Worm (Caenorhabditis elegans) whole organism, midembryonic: Measurements from ENCODE around the gene F54H12.8.
A peak's percentile ranks its signal among the peaks of the same experiment; 100 is the strongest.
"Not testable (repeated sequence)": the region's sequence is repeated elsewhere in the genome, so short reads cannot be mapped to it uniquely, and the experiment has no call there.

Experiments
- T22C8.4 ChIP-seq: fragments of 200-800 bp; sonication (Bioruptor generic); IDR thresholded peaks from 2 replicates; pipeline ENCODE4 v1.3.6; 2022; ENCODE audit warnings: missing genetic modification characterization, missing compliant biosample characterization
- cog-1 ChIP-seq: sonication (generic microtip); optimal IDR thresholded peaks from 2 replicates; lab custom pipeline; 2016; ENCODE audit warnings: missing genetic modification characterization, missing compliant biosample characterization
- flt-1 ChIP-seq: fragments of 200-800 bp; sonication (Bioruptor generic); IDR thresholded peaks from 2 replicates; pipeline ENCODE4 v1.3.6; 2022; ENCODE audit warnings: missing genetic modification characterization, missing compliant biosample characterization
- klf-2 ChIP-seq: fragments of 200-800 bp; sonication (Bioruptor generic); conservative IDR thresholded peaks from 2 replicates; pipeline ENCODE4 v1.3.6; 2022; ENCODE audit warnings: missing genetic modification reagents, missing genetic modification characterization, missing compliant biosample characterization
- med-1 ChIP-seq: sonication (generic microtip); optimal IDR thresholded peaks from 2 replicates; lab custom pipeline; 2017; ENCODE audit warnings: missing genetic modification characterization, mild to moderate bottlenecking, missing compliant biosample characterization, antibody characterized with exemption, missing genetic modification reagents; ENCODE audit not compliant: insufficient read depth
- ref-1 ChIP-seq: fragments of 200-800 bp; sonication (Bioruptor generic); conservative IDR thresholded peaks from 2 replicates; pipeline ENCODE4 v1.3.6; 2022; ENCODE audit warnings: missing genetic modification reagents, missing genetic modification characterization, missing compliant biosample characterization
- tab-1 ChIP-seq: fragments of 200-800 bp; sonication (Bioruptor generic); IDR thresholded peaks from 2 replicates; pipeline ENCODE4 v1.3.6; 2022; ENCODE audit warnings: missing genetic modification characterization, missing compliant biosample characterization
- ztf-23 ChIP-seq: fragments of 200-800 bp; sonication (Bioruptor generic); IDR thresholded peaks from 2 replicates; pipeline ENCODE4 v1.3.6; 2022; ENCODE audit warnings: missing genetic modification reagents, missing genetic modification characterization, missing compliant biosample characterization
- ztf-29 ChIP-seq: fragments of 200-800 bp; sonication (Bioruptor generic); IDR thresholded peaks from 2 replicates; pipeline ENCODE4 v1.3.6; 2022; ENCODE audit warnings: missing genetic modification reagents, missing genetic modification characterization, missing compliant biosample characterization

Gene F54H12.8

DNA sequence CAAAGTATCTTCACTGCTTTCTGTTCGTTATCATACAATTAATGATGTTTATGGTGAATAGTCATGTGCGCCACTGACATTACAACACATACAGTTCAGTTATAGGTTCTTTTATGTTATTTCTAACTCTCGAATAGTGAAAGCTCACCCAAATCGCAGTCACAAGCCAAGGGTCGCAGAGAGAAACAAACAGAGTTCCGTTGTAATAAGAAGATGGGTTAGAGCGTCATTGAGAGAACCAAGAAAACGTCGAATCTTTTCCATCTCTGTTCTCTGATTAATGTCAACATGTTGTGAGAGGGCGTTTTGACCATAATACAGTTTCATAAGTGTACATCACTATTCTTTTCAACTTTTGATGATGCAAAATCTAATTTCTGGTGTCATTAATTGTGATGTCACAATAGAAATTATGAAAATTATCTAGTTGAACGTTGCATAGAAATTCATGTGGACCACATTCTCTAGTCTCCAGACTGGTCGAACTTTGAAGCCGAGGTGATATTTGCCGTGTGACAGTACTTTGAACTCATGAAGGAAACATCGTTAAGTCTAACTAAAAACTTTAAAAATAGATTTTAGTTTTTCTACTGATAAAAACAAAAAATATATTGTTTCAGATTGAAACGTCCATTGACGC, 5.1 kb upstream of the F54H12.8 start:
- TF ChIP-seq flt-1 (GFP tag; lab: Robert Waterston, UW) (no peak), ref-1 (GFP tag; lab: Robert Waterston, UW) (no peak), med-1 (GFP tag; lab: Kevin White, UChicago) (no peak), ztf-23 (no peak), T22C8.4 (GFP tag; lab: Robert Waterston, UW) (no peak)

ce11 chrIII:7973201-7973767, 4.3 kb upstream of the F54H12.8 start, which contains the start of the genes eef-1B.1 and aco-2:
Gene eef-1B.1 (minus strand): TSS chrIII:7973386.
Gene aco-2 (plus strand): TSS chrIII:7973717.
- no peak for TF ChIP-seq tab-1 (GFP tag; lab: Robert Waterston, UW)
- TF ChIP-seq cog-1 = peak; percentile 1

DNA sequence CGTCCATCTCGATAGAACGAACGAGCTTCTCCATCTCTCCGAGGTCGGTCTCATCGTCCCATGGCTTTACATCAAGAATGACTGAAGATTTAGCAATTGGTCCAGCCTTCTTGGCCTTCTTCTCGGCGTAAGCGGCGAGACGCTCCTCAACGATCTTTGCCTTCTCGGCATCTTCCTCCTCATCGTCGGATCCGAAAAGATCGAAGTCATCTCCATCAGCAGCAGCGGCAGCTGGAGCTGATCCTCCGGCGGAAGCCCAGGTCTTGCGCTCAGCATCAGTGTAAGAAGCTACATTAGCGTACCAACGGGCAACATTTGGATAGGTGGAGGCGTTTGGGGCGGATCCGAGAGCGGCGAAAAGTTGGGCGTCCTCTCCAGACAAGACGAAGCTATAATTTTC, 3.7 kb upstream of the F54H12.8 start:
- TF ChIP-seq ztf-23 (no peak), cog-1 (no peak), ztf-29 (no peak), T22C8.4 (GFP tag; lab: Robert Waterston, UW) (no peak), tab-1 (GFP tag; lab: Robert Waterston, UW) (no peak), klf-2 (GFP tag; lab: Robert Waterston, UW) (no peak), med-1 (GFP tag; lab: Kevin White, UChicago) (no peak), ref-1 (GFP tag; lab: Robert Waterston, UW) (no peak), flt-1 (GFP tag; lab: Robert Waterston, UW) (no peak)

DNA sequence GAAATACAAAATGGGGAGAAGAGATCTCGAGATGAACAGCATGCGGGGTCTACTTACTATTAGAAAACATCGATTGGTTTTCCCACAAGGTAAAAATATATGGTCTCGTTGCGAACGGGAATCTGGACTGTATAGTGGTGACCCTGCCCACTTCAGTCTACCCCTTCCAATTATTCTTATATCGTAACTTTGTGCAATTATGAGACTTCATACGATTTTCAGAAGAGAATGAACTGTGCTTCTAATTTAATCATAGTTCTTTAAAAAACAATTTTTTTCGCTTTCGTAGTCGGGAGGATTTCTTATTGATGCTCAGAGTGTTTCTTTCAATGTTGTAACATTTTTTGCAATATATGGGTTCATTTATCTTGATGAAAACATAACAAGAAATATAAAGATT, 3.0 kb upstream of the F54H12.8 start, which contains the start of gene F54H12.5:
Gene F54H12.5 (minus strand): TSS at position 101 of the 400 bp plus-strand sequence.
- no peak for TF ChIP-seq ref-1 (GFP tag; lab: Robert Waterston, UW)
- no peak for TF ChIP-seq flt-1 (GFP tag; lab: Robert Waterston, UW)
- no peak for TF ChIP-seq tab-1 (GFP tag; lab: Robert Waterston, UW)
- TF ChIP-seq ztf-29 = no peak
- no peak for TF ChIP-seq klf-2 (GFP tag; lab: Robert Waterston, UW)
- TF ChIP-seq T22C8.4 (GFP tag; lab: Robert Waterston, UW) = no peak
- no peak for TF ChIP-seq ztf-23
- no peak for TF ChIP-seq med-1 (GFP tag; lab: Kevin White, UChicago)
- TF ChIP-seq cog-1 = no peak

ce11 chrIII:7965946-7966692, 2.9 kb downstream of the F54H12.8 start:
- 0 out of 2 replicates have a peak, but pooled peaks have one; percentile 53 for TF ChIP-seq flt-1 (GFP tag; lab: Robert Waterston, UW)

ce11 chrIII:7964281-7964680, 4.7 kb downstream of the F54H12.8 start, which contains the start of gene F54H12.2:
Gene F54H12.2 (plus strand): TSS chrIII:7964581.
- not testable (repeated sequence) for TF ChIP-seq ztf-29, cog-1, ztf-23

- TF ChIP-seq ztf-29, ztf-23, cog-1: not testable (repeated sequence)
Observed at ce11 chrIII:7962641-7963040, 6.4 kb downstream of the F54H12.8 start, which contains the start of gene F54H12.4. Gene F54H12.4 (minus strand): TSS chrIII:7962741.

ce11 chrIII:7958922-7959609, 10.0 kb downstream of the F54H12.8 start, which contains the start of gene F54H12.10:
Gene F54H12.10 (minus strand): TSS chrIII:7958972.
- TF ChIP-seq T22C8.4 (GFP tag; lab: Robert Waterston, UW); cog-1; klf-2 (GFP tag; lab: Robert Waterston, UW): not testable (repeated sequence)

- TF ChIP-seq med-1 (GFP tag; lab: Kevin White, UChicago) = no peak
- TF ChIP-seq tab-1 (GFP tag; lab: Robert Waterston, UW) = no peak
- TF ChIP-seq cog-1 = peak; percentile 24
- TF ChIP-seq T22C8.4 (GFP tag; lab: Robert Waterston, UW) = no peak
- no peak for TF ChIP-seq ref-1 (GFP tag; lab: Robert Waterston, UW)
- TF ChIP-seq ztf-29 = no peak
- no peak for TF ChIP-seq flt-1 (GFP tag; lab: Robert Waterston, UW)
- no peak for TF ChIP-seq ztf-23
Observed at ce11 chrIII:7958085-7958484, 10.9 kb downstream of the F54H12.8 start, which contains the start of gene C29E4.11. Gene C29E4.11 (minus strand): TSS chrIII:7958114.

- TF ChIP-seq ref-1 (GFP tag; lab: Robert Waterston, UW) (no peak), cog-1 (no peak), T22C8.4 (GFP tag; lab: Robert Waterston, UW) (no peak), ztf-29 (no peak), tab-1 (GFP tag; lab: Robert Waterston, UW) (no peak), med-1 (GFP tag; lab: Kevin White, UChicago) (no peak), klf-2 (GFP tag; lab: Robert Waterston, UW) (no peak), ztf-23 (no peak), flt-1 (GFP tag; lab: Robert Waterston, UW) (no peak)
Observed at ce11 chrIII:7956965-7957364, 12.1 kb downstream of the F54H12.8 start, which contains the start of gene C29E4.9. Gene C29E4.9 (minus strand): TSS chrIII:7957065.
